Worm (Caenorhabditis elegans) whole organism, L1 larva: Measurements from ENCODE around the gene T21D12.12.

Experiments
- ama-1 ChIP-seq: fragments of 150-350 bp; optimal IDR thresholded peaks from 2 replicates; lab custom pipeline; 2014
- blmp-1 ChIP-seq: fragments of 150-350 bp; optimal IDR thresholded peaks from 2 replicates; lab custom pipeline; 2014; ENCODE audit warnings: missing biosample characterization, missing genetic modification characterization
- dpl-1 ChIP-seq, 3 experiments: fragments of 150-350 bp in 2 of 3; sonication (generic microtip) in 1 of 3; optimal IDR thresholded peaks; 2 replicates each; lab custom pipeline; 2014 to 2017; ENCODE audit warnings: missing biosample characterization in 3 of 3, missing genetic modification characterization in 3 of 3, missing genetic modification reagents in 3 of 3
- elt-3 ChIP-seq, 6 experiments: fragments of 150-350 bp in 1 of 6; sonication (generic microtip); optimal IDR thresholded peaks; 2 replicates each; lab custom pipeline; 2017 to 2018; ENCODE audit warnings: missing biosample characterization in 6 of 6, missing genetic modification characterization in 6 of 6, inconsistent platforms in 1 of 6
- hlh-17 ChIP-seq: fragments of 200-800 bp; sonication (Bioruptor generic); optimal IDR thresholded peaks from 2 replicates; lab custom pipeline; 2018; ENCODE audit warnings: missing genetic modification characterization, mild to moderate bottlenecking, missing compliant biosample characterization, moderate library complexity, borderline replicate concordance
- lin-35 ChIP-seq, 2 experiments: fragments of 150-350 bp; optimal IDR thresholded peaks; 2 replicates each; lab custom pipeline; 2014; ENCODE audit warnings: missing biosample characterization in 2 of 2, missing genetic modification characterization in 2 of 2, missing genetic modification reagents in 2 of 2
- lsy-2 ChIP-seq, 2 experiments: fragments of 150-350 bp; optimal IDR thresholded peaks; 2 replicates each; lab custom pipeline; 2014; ENCODE audit warnings: missing biosample characterization in 2 of 2, missing genetic modification characterization in 2 of 2
- pag-3 ChIP-seq: sonication (generic microtip); optimal IDR thresholded peaks from 2 replicates; lab custom pipeline; 2017; ENCODE audit warnings: missing genetic modification characterization, mild to moderate bottlenecking, missing compliant biosample characterization, antibody characterized with exemption, borderline replicate concordance; ENCODE audit not compliant: insufficient read depth

DNA sequence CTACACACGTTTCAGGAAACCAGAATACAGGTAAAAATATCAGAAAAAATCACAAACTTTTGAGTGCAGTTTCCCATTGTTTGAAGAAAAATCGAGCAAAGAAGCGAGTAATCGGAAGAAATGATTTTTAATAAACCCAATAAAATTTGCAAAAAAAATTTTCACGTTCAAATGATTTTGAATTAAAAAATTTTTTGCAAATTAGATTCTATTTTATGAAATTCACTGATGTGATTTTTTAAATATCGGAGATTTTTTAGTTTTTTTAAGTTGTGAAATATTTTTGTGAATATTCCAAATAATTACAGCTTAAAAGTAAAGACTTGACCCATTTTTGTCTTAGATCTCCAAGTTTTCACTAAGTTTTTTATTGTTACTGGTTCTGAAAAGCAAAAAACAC is 32.0 kb downstream of the T21D12.12 start, which contains the start of gene pnp-1:
- TF ChIP-seq dpl-1 (GFP tag; optimal IDR thresholded peaks at IDR 0.05; lab: Kevin White, UChicago) (no peak), ama-1 (lab: Kevin White, UChicago) (no peak), lin-35 (GFP tag; optimal IDR thresholded peaks at IDR 0.05; lab: Kevin White, UChicago) (no peak), lsy-2 (tag; optimal IDR thresholded peaks at IDR 0.05; lab: Kevin White, UChicago) (no peak), blmp-1 (no peak), elt-3 (tag; optimal IDR thresholded peaks at IDR 0.05; lab: Kevin White, UChicago) (no peak), hlh-17 (GFP tag; lab: Kevin White, UChicago) (no peak), pag-3 (tag; lab: Kevin White, UChicago) (no peak)
